Worm (Caenorhabditis elegans): Measurements from ENCODE around the gene apa-2.

DNA sequence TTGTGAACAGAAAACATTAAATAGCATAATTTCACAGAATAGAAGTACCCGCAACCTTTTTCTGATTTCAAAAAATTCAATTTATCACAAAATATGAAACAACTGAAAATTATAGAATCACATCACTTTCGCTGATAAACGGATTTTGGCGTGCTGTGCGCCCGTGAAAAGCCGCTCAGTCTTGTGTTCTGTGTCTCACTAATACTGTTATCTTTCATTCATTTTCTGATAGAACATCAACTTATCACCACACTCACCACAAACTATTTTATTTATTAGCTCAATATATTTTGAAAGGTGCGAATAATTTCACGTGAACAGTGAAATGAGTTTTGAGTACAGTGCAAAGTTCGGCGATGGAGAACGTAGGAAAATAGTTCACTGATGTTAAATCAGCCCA, 25.6 kb downstream of the apa-2 start:
- TF ChIP-seq nhr-237 (tag; optimal IDR thresholded peaks at IDR 0.05) = no peak
- TF ChIP-seq lin-13 (tag; optimal IDR thresholded peaks at IDR 0.05) = no peak
- TF ChIP-seq nhr-12 (tag; optimal IDR thresholded peaks at IDR 0.05) = no peak
